Worm (Caenorhabditis elegans): ENCODE data around the gene cest-33.

Gene cest-33

ce11 chrV:6346906-6347305, 18.6 kb downstream of the cest-33 start:
- TF ChIP-seq drap-1 (GFP tag; optimal IDR thresholded peaks at IDR 0.05) (no peak), unc-62 (GFP tag; optimal IDR thresholded peaks at IDR 0.05) (no peak), sptf-1 (tag; optimal IDR thresholded peaks at IDR 0.05) (no peak), nhr-12 (tag; optimal IDR thresholded peaks at IDR 0.05) (no peak), lin-13 (tag; optimal IDR thresholded peaks at IDR 0.05) (no peak), blmp-1 (tag; optimal IDR thresholded peaks at IDR 0.05) (no peak), nhr-237 (tag; optimal IDR thresholded peaks at IDR 0.05) (no peak), snpc-4 (tag; optimal IDR thresholded peaks at IDR 0.05) (no peak), sem-2 (GFP tag; optimal IDR thresholded peaks at IDR 0.05) (no peak), unc-39 (tag; optimal IDR thresholded peaks at IDR 0.05) (no peak), lin-32 (GFP tag; optimal IDR thresholded peaks at IDR 0.05) (no peak), mls-2 (tag; optimal IDR thresholded peaks at IDR 0.05) (no peak), ham-2 (GFP tag; optimal IDR thresholded peaks at IDR 0.05) (no peak), unc-120 (tag; optimal IDR thresholded peaks at IDR 0.05; ENCODE audit: poor library complexity, severe bottlenecking) (no peak), ztf-11 (tag; optimal IDR thresholded peaks at IDR 0.05) (no peak), ceh-39 (tag; optimal IDR thresholded peaks at IDR 0.05) (no peak)

ce11 chrV:6346043-6346618, 19.3 kb downstream of the cest-33 start:
- peak; percentile 30 for TF ChIP-seq hlh-1 (tag; optimal IDR thresholded peaks at IDR 0.05)
- TF ChIP-seq ceh-39 (tag; optimal IDR thresholded peaks at IDR 0.05) = no peak

- TF ChIP-seq unc-62 (GFP tag; optimal IDR thresholded peaks at IDR 0.05) = no peak
- no peak for TF ChIP-seq ceh-39 (tag; optimal IDR thresholded peaks at IDR 0.05)
- no peak for TF ChIP-seq mls-2 (tag; optimal IDR thresholded peaks at IDR 0.05)
- no peak for TF ChIP-seq M03D4.4 (tag; optimal IDR thresholded peaks at IDR 0.05)
- TF ChIP-seq tbx-8 (GFP tag; optimal IDR thresholded peaks at IDR 0.05) = no peak
- no peak for TF ChIP-seq pha-4 (tag; optimal IDR thresholded peaks at IDR 0.05)
- no peak for TF ChIP-seq snpc-4 (tag; optimal IDR thresholded peaks at IDR 0.05)
These were observed 20.8 kb downstream of the cest-33 start for ce11 chrV:6344531-6345171.

- no peak for TF ChIP-seq elt-1 (tag; optimal IDR thresholded peaks at IDR 0.05; ENCODE audit: borderline replicate concordance, insufficient read depth)
- TF ChIP-seq unc-120 (tag; optimal IDR thresholded peaks at IDR 0.05; ENCODE audit: poor library complexity, severe bottlenecking) = peak; percentile 36
- peak; percentile 93 for TF ChIP-seq hlh-1 (tag; optimal IDR thresholded peaks at IDR 0.05)
These were observed 23.0 kb downstream of the cest-33 start for ce11 chrV:6342502-6342901.

ce11 chrV:6341078-6341638, 24.3 kb downstream of the cest-33 start:
- TF ChIP-seq ceh-43 (GFP tag; optimal IDR thresholded peaks at IDR 0.05) = no peak
- no peak for TF ChIP-seq lin-13 (tag; optimal IDR thresholded peaks at IDR 0.05)
- TF ChIP-seq snpc-4 (tag; optimal IDR thresholded peaks at IDR 0.05) = no peak
- TF ChIP-seq mls-2 (tag; optimal IDR thresholded peaks at IDR 0.05) = no peak
- TF ChIP-seq M03D4.4 (tag; optimal IDR thresholded peaks at IDR 0.05) = no peak
- TF ChIP-seq blmp-1 (tag; optimal IDR thresholded peaks at IDR 0.05) = no peak
- TF ChIP-seq ceh-39 (tag; optimal IDR thresholded peaks at IDR 0.05) = no peak
- TF ChIP-seq mab-5 (tag; optimal IDR thresholded peaks at IDR 0.05) = no peak
- no peak for TF ChIP-seq tbx-8 (GFP tag; optimal IDR thresholded peaks at IDR 0.05)
- TF ChIP-seq nhr-28 (tag; optimal IDR thresholded peaks at IDR 0.05) = no peak
- TF ChIP-seq ceh-83 (GFP tag; optimal IDR thresholded peaks at IDR 0.05) = no peak
- no peak for TF ChIP-seq unc-39 (tag; optimal IDR thresholded peaks at IDR 0.05)
- TF ChIP-seq nhr-12 (tag; optimal IDR thresholded peaks at IDR 0.05) = no peak

- TF ChIP-seq nhr-237 (tag; optimal IDR thresholded peaks at IDR 0.05) (no peak), tbx-8 (GFP tag; optimal IDR thresholded peaks at IDR 0.05) (no peak), ztf-11 (tag; optimal IDR thresholded peaks at IDR 0.05) (no peak), zip-8 (tag; optimal IDR thresholded peaks at IDR 0.05) (no peak), elt-1 (tag; optimal IDR thresholded peaks at IDR 0.05; ENCODE audit: borderline replicate concordance, insufficient read depth) (no peak), lin-32 (GFP tag; optimal IDR thresholded peaks at IDR 0.05) (no peak), ces-1 (GFP tag; optimal IDR thresholded peaks at IDR 0.05) (no peak), nhr-28 (tag; optimal IDR thresholded peaks at IDR 0.05) (no peak)
These were observed 29.4 kb downstream of the cest-33 start, which contains the start of gene T28C12.6 for ce11 chrV:6336108-6336507. Gene T28C12.6 (minus strand): TSS chrV:6336119.

Measured in whole organism, mixed stage, embryonic.